ENCODE assay signal across 1 fruit fly cellular context in genomic region chr3L:19483007-19483406, dm6.
TF ChIP-seq lines count a peak whose summit lies in the region.

No protein-coding gene starts in this region.

TF ChIP-seq in whole organism, embryonic, 481 proteins besides CTCF, POLR2A, EP300 and RAD21 (continued from another document):
- TF ChIP-seq CG8290 (GFP tag; optimal IDR thresholded peaks at IDR 0.05; lab: Kevin White, UChicago): peak; percentile 6
- TF ChIP-seq CG8290 (tag; optimal IDR thresholded peaks at IDR 0.05; lab: Kevin White, UChicago): no peak
- no peak for TF ChIP-seq NC2β (GFP tag; optimal IDR thresholded peaks at IDR 0.05; lab: Kevin White, UChicago)
- no peak for TF ChIP-seq CG7786 (GFP tag; optimal IDR thresholded peaks at IDR 0.05; lab: Kevin White, UChicago)
- no peak for TF ChIP-seq YL-1 (GFP tag; optimal IDR thresholded peaks at IDR 0.05; lab: Kevin White, UChicago)
- TF ChIP-seq Hsf (GFP tag; optimal IDR thresholded peaks at IDR 0.05; lab: Kevin White, UChicago): no peak
- TF ChIP-seq Camta (GFP tag; optimal IDR thresholded peaks at IDR 0.05; lab: Kevin White, UChicago): no peak
- no peak for TF ChIP-seq nerfin-1 (tag; optimal IDR thresholded peaks at IDR 0.05; lab: Kevin White, UChicago)
- TF ChIP-seq CG18011 (GFP tag; optimal IDR thresholded peaks at IDR 0.05; lab: Kevin White, UChicago): peak; percentile 97
- no peak for TF ChIP-seq peb (GFP tag; IDR thresholded peaks at IDR 0.05; lab: Robert Waterston, UW)
- no peak for TF ChIP-seq gsb-n (tag; optimal IDR thresholded peaks at IDR 0.05; lab: Kevin White, UChicago)
- TF ChIP-seq Adf1 (GFP tag; IDR thresholded peaks at IDR 0.05; lab: Robert Waterston, UW): no peak
- no peak for TF ChIP-seq dan (GFP tag; IDR thresholded peaks at IDR 0.05; lab: Robert Waterston, UW)
- no peak for TF ChIP-seq cg (GFP tag; optimal IDR thresholded peaks at IDR 0.05; lab: Kevin White, UChicago)
- TF ChIP-seq vvl (GFP tag; IDR thresholded peaks at IDR 0.05; lab: Robert Waterston, UW): no peak
- TF ChIP-seq CG12942 (GFP tag; optimal IDR thresholded peaks at IDR 0.05; lab: Kevin White, UChicago): no peak
- TF ChIP-seq ems (GFP tag; optimal IDR thresholded peaks at IDR 0.05; lab: Kevin White, UChicago): no peak
- TF ChIP-seq CrebB (tag; optimal IDR thresholded peaks at IDR 0.05; lab: Kevin White, UChicago): no peak
- no peak for TF ChIP-seq Hmx (GFP tag; optimal IDR thresholded peaks at IDR 0.05; lab: Kevin White, UChicago)
- TF ChIP-seq sqz (GFP tag; optimal IDR thresholded peaks at IDR 0.05; lab: Kevin White, UChicago): no peak
- TF ChIP-seq pfk (GFP tag; optimal IDR thresholded peaks at IDR 0.05; lab: Kevin White, UChicago): no peak
- TF ChIP-seq CG7271 (tag; optimal IDR thresholded peaks at IDR 0.05; lab: Kevin White, UChicago): no peak
- no peak for TF ChIP-seq pzg (GFP tag; optimal IDR thresholded peaks at IDR 0.05; lab: Kevin White, UChicago)
- 0 out of 3 replicates have a peak, but pooled peaks have one; percentile 18 for TF ChIP-seq CG2199 (GFP tag; IDR thresholded peaks at IDR 0.05; lab: Robert Waterston, UW)
- no peak for TF ChIP-seq ttk (GFP tag; IDR thresholded peaks at IDR 0.05; lab: Robert Waterston, UW)
- TF ChIP-seq CG15269 (tag; optimal IDR thresholded peaks at IDR 0.05; lab: Kevin White, UChicago): no peak
- no peak for TF ChIP-seq jing (GFP tag; optimal IDR thresholded peaks at IDR 0.05; lab: Kevin White, UChicago)
- no peak for TF ChIP-seq Awh (GFP tag; IDR thresholded peaks at IDR 0.05; lab: Robert Waterston, UW)
- no peak for TF ChIP-seq CG2116 (GFP tag; optimal IDR thresholded peaks at IDR 0.05; lab: Kevin White, UChicago)
- no peak for TF ChIP-seq CG13424 (tag; optimal IDR thresholded peaks at IDR 0.05; lab: Kevin White, UChicago)
- TF ChIP-seq CG8478 (optimal IDR thresholded peaks at IDR 0.05; lab: Kevin White, UChicago): no peak
